Fruit fly (Drosophila melanogaster): ENCODE results near the gene Dlc90F.
A peak's percentile ranks its signal among the peaks of the same experiment; 100 is the strongest.

The Dlc90F gene

dm6 chr3R:18309910-18310309 is 10.9 kb downstream of the Dlc90F start:
- TF ChIP-seq CG8119 (GFP tag; IDR thresholded peaks at IDR 0.05) (no peak), CG6854 (GFP tag; optimal IDR thresholded peaks at IDR 0.05) (peak; percentile 14), CG16779 (tag; optimal IDR thresholded peaks at IDR 0.05) (no peak), Eip78C (GFP tag) (peak; percentile 61), Blimp-1 (GFP tag; optimal IDR thresholded peaks at IDR 0.05) (peak; percentile 40)

dm6 chr3R:18310766-18311367 is 11.8 kb downstream of the Dlc90F start:
- TF ChIP-seq CG4318 (GFP tag; optimal IDR thresholded peaks at IDR 0.05) (peak; percentile 44), Hr38 (GFP tag; optimal IDR thresholded peaks at IDR 0.05) (no peak), CG9139 (GFP tag; optimal IDR thresholded peaks at IDR 0.05) (no peak), CG11762 (GFP tag; optimal IDR thresholded peaks at IDR 0.05; ENCODE audit: insufficient read depth) (no peak), CG15336 (GFP tag; IDR thresholded peaks at IDR 0.05) (no peak), acj6 (GFP tag; optimal IDR thresholded peaks at IDR 0.05) (peak; percentile 23), CG10631 (GFP tag; optimal IDR thresholded peaks at IDR 0.05) (peak; percentile 58), fd59A (GFP tag; optimal IDR thresholded peaks at IDR 0.05) (no peak), CG16779 (tag; optimal IDR thresholded peaks at IDR 0.05) (no peak), CG6163 (GFP tag; IDR thresholded peaks at IDR 0.05) (no peak; the same call in 2 of the 3 replicates), CG8319 (GFP tag; optimal IDR thresholded peaks at IDR 0.05) (no peak), cyc (GFP tag; optimal IDR thresholded peaks at IDR 0.05) (no peak), CG3032 (tag; optimal IDR thresholded peaks at IDR 0.05) (no peak), spab (GFP tag; optimal IDR thresholded peaks at IDR 0.05) (peak; percentile 5), Eip93F (GFP tag; optimal IDR thresholded peaks at IDR 0.05) (no peak), CG8119 (GFP tag; IDR thresholded peaks at IDR 0.05) (no peak), Hr4 (GFP tag; optimal IDR thresholded peaks at IDR 0.05) (no peak), Sox15 (GFP tag; optimal IDR thresholded peaks at IDR 0.05) (no peak), CG6276 (GFP tag; optimal IDR thresholded peaks at IDR 0.05) (peak; percentile 13), Smox (GFP tag; optimal IDR thresholded peaks at IDR 0.05) (peak; percentile 8), eg (GFP tag; IDR thresholded peaks at IDR 0.05) (peak; percentile 47; the same call in 2 of the 3 replicates), CG34406 (GFP tag; optimal IDR thresholded peaks at IDR 0.05) (peak; percentile 54), CG6854 (GFP tag; optimal IDR thresholded peaks at IDR 0.05) (no peak), CG32006 (GFP tag; optimal IDR thresholded peaks at IDR 0.05) (peak; percentile 70), CG6808 (GFP tag; optimal IDR thresholded peaks at IDR 0.05) (no peak), fkh (GFP tag; optimal IDR thresholded peaks at IDR 0.05) (no peak), pdm3 (GFP tag; optimal IDR thresholded peaks at IDR 0.05) (no peak), vri (GFP tag; optimal IDR thresholded peaks at IDR 0.05) (no peak), Ets21C (GFP tag; optimal IDR thresholded peaks at IDR 0.05) (no peak), Met (GFP tag; optimal IDR thresholded peaks at IDR 0.05) (no peak), CG10669 (GFP tag; optimal IDR thresholded peaks at IDR 0.05) (no peak), CG11902 (GFP tag; optimal IDR thresholded peaks at IDR 0.05) (no peak), esn (GFP tag; optimal IDR thresholded peaks at IDR 0.05) (no peak), CG7368 (GFP tag; optimal IDR thresholded peaks at IDR 0.05) (no peak), Sox14 (GFP tag; optimal IDR thresholded peaks at IDR 0.05) (peak; percentile 36), dac (GFP tag; optimal IDR thresholded peaks at IDR 0.05) (no peak), dsx (GFP tag; optimal IDR thresholded peaks at IDR 0.05; ENCODE audit: poor library complexity, severe bottlenecking) (no peak), CG3919 (GFP tag; optimal IDR thresholded peaks at IDR 0.05) (no peak), CG1621 (tag; optimal IDR thresholded peaks at IDR 0.05) (peak; percentile 12), Hr39 (GFP tag; optimal IDR thresholded peaks at IDR 0.05) (no peak), Eip78C (GFP tag) (peak; percentile 26), CG8632 (GFP tag; optimal IDR thresholded peaks at IDR 0.05) (peak; percentile 67), achi (GFP tag; optimal IDR thresholded peaks at IDR 0.05) (no peak), Gug (GFP tag; IDR thresholded peaks at IDR 0.05) (no peak), Blimp-1 (GFP tag; optimal IDR thresholded peaks at IDR 0.05) (no peak), Lpt (GFP tag; optimal IDR thresholded peaks at IDR 0.05) (no peak), Eip75B (GFP tag; optimal IDR thresholded peaks at IDR 0.05) (peak; percentile 2), topi (GFP tag; optimal IDR thresholded peaks at IDR 0.05) (no peak), OdsH (GFP tag; optimal IDR thresholded peaks at IDR 0.05) (peak; percentile 27)
